Worm (Caenorhabditis elegans) whole organism, L3 larva: ENCODE measurements around the gene gpd-4.

ENCODE experiments used
- R02D3.7 ChIP-seq: fragments of 150-350 bp; optimal IDR thresholded peaks from 2 replicates; lab custom pipeline; 2014; ENCODE audit warnings: missing biosample characterization, missing genetic modification characterization
- ZK546.5 ChIP-seq: sonication (generic microtip); optimal IDR thresholded peaks from 2 replicates; lab custom pipeline; 2017; ENCODE audit warnings: missing biosample characterization, missing genetic modification characterization
- aly-2 ChIP-seq: fragments of 150-350 bp; optimal IDR thresholded peaks from 2 replicates; lab custom pipeline; 2014; ENCODE audit warnings: missing biosample characterization, missing genetic modification characterization
- ama-1 ChIP-seq: fragments of 150-350 bp; optimal IDR thresholded peaks from 2 replicates; lab custom pipeline; 2018
- ceh-16 ChIP-seq: sonication (generic microtip); optimal IDR thresholded peaks from 2 replicates; lab custom pipeline; 2017; ENCODE audit warnings: missing biosample characterization, missing genetic modification characterization
- ceh-28 ChIP-seq: fragments of 150-350 bp; optimal IDR thresholded peaks from 2 replicates; lab custom pipeline; 2014; ENCODE audit warnings: missing biosample characterization, missing genetic modification reagents, missing genetic modification characterization
- ceh-9 ChIP-seq: sonication (generic microtip); optimal IDR thresholded peaks from 2 replicates; lab custom pipeline; 2018; ENCODE audit warnings: missing biosample characterization, missing genetic modification characterization
- daf-12 ChIP-seq: fragments of 150-350 bp; optimal IDR thresholded peaks from 2 replicates; lab custom pipeline; 2014; ENCODE audit warnings: missing biosample characterization, missing genetic modification reagents, missing genetic modification characterization
- egl-27 ChIP-seq: sonication (generic microtip); optimal IDR thresholded peaks from 4 replicates; lab custom pipeline; 2017; ENCODE audit warnings: missing biosample characterization, missing genetic modification reagents, missing genetic modification characterization
- egl-5 ChIP-seq: fragments of 150-350 bp; optimal IDR thresholded peaks from 2 replicates; lab custom pipeline; 2017; ENCODE audit warnings: missing biosample characterization, missing genetic modification reagents, missing genetic modification characterization, inconsistent platforms
- elt-2 ChIP-seq: sonication (generic microtip); optimal IDR thresholded peaks from 2 replicates; lab custom pipeline; 2016; ENCODE audit warnings: missing genetic modification reagents, mild to moderate bottlenecking, missing genetic modification characterization, missing compliant biosample characterization
- elt-3 ChIP-seq, 3 experiments: fragments of 150-350 bp in 1 of 3; sonication (generic microtip) in 2 of 3; optimal IDR thresholded peaks; 2 replicates in 2 of 3; 4 replicates in 1 of 3; lab custom pipeline; 2014 to 2017; ENCODE audit warnings: missing biosample characterization in 3 of 3, missing genetic modification characterization in 3 of 3
- fkh-10 ChIP-seq: sonication (generic microtip); optimal IDR thresholded peaks from 2 replicates; lab custom pipeline; 2017; ENCODE audit warnings: missing biosample characterization, missing genetic modification reagents, missing genetic modification characterization
- fkh-2 ChIP-seq: fragments of 150-350 bp; optimal IDR thresholded peaks from 2 replicates; lab custom pipeline; 2014; ENCODE audit warnings: missing biosample characterization, missing genetic modification reagents, missing genetic modification characterization
- fos-1 ChIP-seq: fragments of 150-350 bp; optimal IDR thresholded peaks from 2 replicates; lab custom pipeline; 2014; ENCODE audit warnings: missing biosample characterization, missing genetic modification characterization
- hmg-11 ChIP-seq: sonication (generic microtip); optimal IDR thresholded peaks from 2 replicates; lab custom pipeline; 2016; ENCODE audit warnings: missing genetic modification characterization, missing compliant biosample characterization
- lin-15B ChIP-seq: fragments of 150-350 bp; optimal IDR thresholded peaks from 2 replicates; lab custom pipeline; 2014; ENCODE audit warnings: missing biosample characterization, missing genetic modification characterization
- lin-39 ChIP-seq: fragments of 150-350 bp; optimal IDR thresholded peaks from 2 replicates; lab custom pipeline; 2018; ENCODE audit warnings: missing biosample characterization, missing genetic modification reagents, missing genetic modification characterization
- lsy-12 ChIP-seq: sonication (generic microtip); optimal IDR thresholded peaks from 2 replicates; lab custom pipeline; 2016; ENCODE audit warnings: mild to moderate bottlenecking, missing genetic modification characterization, missing compliant biosample characterization
- nfya-1 ChIP-seq: sonication (generic microtip); optimal IDR thresholded peaks from 2 replicates; lab custom pipeline; 2017; ENCODE audit warnings: missing genetic modification characterization, mild to moderate bottlenecking, missing compliant biosample characterization, antibody characterized with exemption, moderate library complexity; ENCODE audit not compliant: insufficient read depth
- nhr-11 ChIP-seq: fragments of 150-350 bp; optimal IDR thresholded peaks from 2 replicates; lab custom pipeline; 2014; ENCODE audit warnings: missing biosample characterization, missing genetic modification characterization
- nhr-12 ChIP-seq: fragments of 150-350 bp; optimal IDR thresholded peaks from 2 replicates; lab custom pipeline; 2014; ENCODE audit warnings: missing biosample characterization, missing genetic modification characterization
- nhr-23 ChIP-seq: fragments of 150-350 bp; optimal IDR thresholded peaks from 2 replicates; lab custom pipeline; 2014; ENCODE audit warnings: missing biosample characterization, missing genetic modification reagents, missing genetic modification characterization
- nhr-25 ChIP-seq: sonication (generic microtip); optimal IDR thresholded peaks from 2 replicates; lab custom pipeline; 2017; ENCODE audit warnings: missing biosample characterization, missing genetic modification characterization
- nhr-28 ChIP-seq: fragments of 150-350 bp; optimal IDR thresholded peaks from 2 replicates; lab custom pipeline; 2014; ENCODE audit warnings: missing biosample characterization, missing genetic modification characterization
- nhr-43 ChIP-seq: sonication (generic microtip); optimal IDR thresholded peaks from 2 replicates; lab custom pipeline; 2016; ENCODE audit warnings: mild to moderate bottlenecking, missing genetic modification characterization, missing compliant biosample characterization; ENCODE audit not compliant: poor library complexity, severe bottlenecking
- nhr-67 ChIP-seq: fragments of 150-350 bp; optimal IDR thresholded peaks from 2 replicates; lab custom pipeline; 2014; ENCODE audit warnings: missing biosample characterization, missing genetic modification characterization
- pha-4 ChIP-seq: fragments of 150-350 bp; optimal IDR thresholded peaks from 2 replicates; lab custom pipeline; 2014; ENCODE audit warnings: missing biosample characterization, missing genetic modification reagents, missing genetic modification characterization
- pqm-1 ChIP-seq: fragments of 150-350 bp; optimal IDR thresholded peaks from 2 replicates; lab custom pipeline; 2017; ENCODE audit warnings: missing biosample characterization, missing genetic modification characterization, inconsistent platforms
- skn-1 ChIP-seq: fragments of 150-350 bp; optimal IDR thresholded peaks from 2 replicates; lab custom pipeline; 2014; ENCODE audit warnings: missing biosample characterization, missing genetic modification characterization
- snpc-4 ChIP-seq: fragments of 150-350 bp; optimal IDR thresholded peaks from 2 replicates; lab custom pipeline; 2014; ENCODE audit warnings: missing biosample characterization, missing genetic modification characterization
- ztf-11 ChIP-seq: fragments of 150-350 bp; optimal IDR thresholded peaks from 2 replicates; lab custom pipeline; 2014; ENCODE audit warnings: missing biosample characterization, missing genetic modification characterization
- ztf-4 ChIP-seq: fragments of 150-350 bp; optimal IDR thresholded peaks from 2 replicates; lab custom pipeline; 2014; ENCODE audit warnings: missing biosample characterization, missing genetic modification characterization

The gpd-4 gene

ce11 chrII:10198486-10198885 is 27.4 kb downstream of the gpd-4 start:
- no peak for TF ChIP-seq fkh-2

ce11 chrII:10199906-10200305 is 28.8 kb downstream of the gpd-4 start, which contains the start of gene R05H5.4:
Gene R05H5.4, minus strand, starts transcription at chrII:10200006.
- TF ChIP-seq fkh-10 (GFP tag; lab: Kevin White, UChicago), result no peak
- TF ChIP-seq ama-1 (lab: Kevin White, UChicago), result no peak
- no peak for TF ChIP-seq fkh-2
- no peak for TF ChIP-seq ceh-16 (tag; lab: Kevin White, UChicago)
- no peak for TF ChIP-seq fos-1 (tag; lab: Kevin White, UChicago)
- no peak for TF ChIP-seq ZK546.5 (tag; lab: Kevin White, UChicago)
- TF ChIP-seq snpc-4 (tag; lab: Kevin White, UChicago), result no peak
- no peak for TF ChIP-seq skn-1 (tag; lab: Kevin White, UChicago)
- no peak for TF ChIP-seq hmg-11
- no peak for TF ChIP-seq aly-2 (tag; lab: Kevin White, UChicago)
- no peak for TF ChIP-seq nhr-28
- TF ChIP-seq ceh-9, result no peak
- TF ChIP-seq lin-15B (tag; lab: Kevin White, UChicago), result no peak

- no peak for TF ChIP-seq ztf-4 (tag; lab: Kevin White, UChicago)
- peak; percentile 91 for TF ChIP-seq R02D3.7
- TF ChIP-seq nhr-12 (tag; lab: Kevin White, UChicago), result no peak
- TF ChIP-seq nhr-67 (tag; lab: Kevin White, UChicago), result no peak
- peak; percentile 32 for TF ChIP-seq ama-1 (lab: Kevin White, UChicago)
- no peak for TF ChIP-seq lin-39
- TF ChIP-seq ztf-11 (tag; lab: Kevin White, UChicago), result no peak
- TF ChIP-seq nfya-1 (tag; lab: Kevin White, UChicago), result peak; percentile 56
- TF ChIP-seq lin-15B (tag; lab: Kevin White, UChicago), result peak; percentile 67
- peak; percentile 83 for TF ChIP-seq nhr-23 (tag; lab: Kevin White, UChicago)
- peak; percentile 6 for TF ChIP-seq nhr-25 (tag; lab: Kevin White, UChicago)
- peak; percentile 65 for TF ChIP-seq pha-4 (tag; lab: Kevin White, UChicago)
- TF ChIP-seq elt-2 (tag; lab: Kevin White, UChicago), result peak; percentile 15
- no peak for TF ChIP-seq daf-12 (tag; lab: Kevin White, UChicago)
- TF ChIP-seq nhr-43, result peak; percentile 69
- no peak for TF ChIP-seq ZK546.5 (tag; lab: Kevin White, UChicago)
- no peak for TF ChIP-seq egl-27 (tag; lab: Kevin White, UChicago)
- no peak for TF ChIP-seq ceh-9
- peak; percentile 55 for TF ChIP-seq pqm-1 (tag; lab: Kevin White, UChicago)
- TF ChIP-seq fkh-2, result no peak
- TF ChIP-seq snpc-4 (tag; lab: Kevin White, UChicago), result peak; percentile 62
Observed at ce11 chrII:10200759-10201158, 29.7 kb downstream of the gpd-4 start, which contains the start of gene arv-1. Gene arv-1, minus strand, starts transcription at chrII:10200823.

ce11 chrII:10202275-10202674 is 31.2 kb downstream of the gpd-4 start:
- TF ChIP-seq snpc-4 (tag; lab: Kevin White, UChicago), result peak; percentile 32
- TF ChIP-seq hmg-11, result peak; percentile 18
- TF ChIP-seq lin-15B (tag; lab: Kevin White, UChicago), result peak; percentile 25
- TF ChIP-seq nhr-11 (tag; lab: Kevin White, UChicago), result no peak
- no peak for TF ChIP-seq fkh-10 (GFP tag; lab: Kevin White, UChicago)
- TF ChIP-seq nfya-1 (tag; lab: Kevin White, UChicago), result peak; percentile 68
- no peak for TF ChIP-seq ceh-28 (tag; lab: Kevin White, UChicago)

ce11 chrII:10203067-10203466 is 32.0 kb downstream of the gpd-4 start:
- TF ChIP-seq fkh-10 (GFP tag; lab: Kevin White, UChicago), result no peak
- TF ChIP-seq R02D3.7, result no peak
- peak; percentile 20 for TF ChIP-seq nfya-1 (tag; lab: Kevin White, UChicago)
- peak; percentile 26 for TF ChIP-seq egl-5 (tag; lab: Kevin White, UChicago)
- TF ChIP-seq lsy-12 (tag; lab: Kevin White, UChicago), result no peak

- TF ChIP-seq elt-3 (tag; optimal IDR thresholded peaks at IDR 0.05; lab: Kevin White, UChicago), result no peak
- no peak for TF ChIP-seq ZK546.5 (tag; lab: Kevin White, UChicago)
- no peak for TF ChIP-seq nhr-23 (tag; lab: Kevin White, UChicago)
- TF ChIP-seq nhr-25 (tag; lab: Kevin White, UChicago), result peak; percentile 40
Observed at ce11 chrII:10203765-10204164, 32.7 kb downstream of the gpd-4 start.
